Worm (Caenorhabditis elegans) whole organism, L4/young adult: ENCODE data around the gene Y57G11C.1131.

Experiments
- W03F9.2 ChIP-seq: fragments of 150-350 bp; optimal IDR thresholded peaks from 2 replicates; lab custom pipeline; 2014; ENCODE audit warnings: missing biosample characterization, missing genetic modification characterization
- dao-5 ChIP-seq: sonication (generic microtip); optimal IDR thresholded peaks from 2 replicates; lab custom pipeline; 2016; ENCODE audit warnings: missing genotype, missing genetic modification characterization, moderate library complexity, missing compliant biosample characterization
- him-1 ChIP-seq: sonication (generic microtip); optimal IDR thresholded peaks from 2 replicates; lab custom pipeline; 2016; ENCODE audit warnings: missing genotype, missing genetic modification reagents, missing genetic modification characterization, missing compliant biosample characterization

DNA sequence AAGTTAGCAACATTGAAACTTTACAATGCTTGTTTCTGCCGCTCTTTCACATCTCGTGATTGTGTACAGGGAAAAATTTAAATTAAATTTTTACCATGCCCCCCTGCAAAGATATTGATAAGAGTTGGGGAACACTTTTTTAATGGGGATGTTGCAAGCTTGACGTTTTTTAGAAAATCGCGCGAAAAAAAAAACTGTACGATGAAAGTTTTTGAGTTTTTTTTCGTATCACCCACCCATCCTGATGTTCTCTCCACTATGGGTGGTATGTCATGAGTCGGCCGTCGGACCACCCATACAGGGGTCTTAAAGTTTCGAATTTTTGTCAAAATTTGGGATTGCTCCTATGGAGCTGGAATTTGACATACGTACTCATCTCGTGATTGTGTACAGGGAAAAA is 16.3 kb downstream of the Y57G11C.1131 start:
- TF ChIP-seq dao-5 (tag; lab: Kevin White, UChicago) (no peak), W03F9.2 (tag; lab: Kevin White, UChicago) (no peak), him-1 (no peak)
